Fruit fly (Drosophila melanogaster) whole organism, embryonic: ENCODE results near the gene E2f1.

Experiments
- Antp ChIP-seq: fragments of 200-800 bp; sonication (Bioruptor generic); optimal IDR thresholded peaks from 3 replicates; lab custom pipeline; 2016; ENCODE audit warnings: missing biosample characterization, missing genetic modification characterization
- BEAF-32 ChIP-seq: fragments of 200-800 bp; sonication (Bioruptor generic); optimal IDR thresholded peaks from 3 replicates; lab custom pipeline; 2017; ENCODE audit warnings: missing biosample characterization, missing genetic modification characterization, mild to moderate bottlenecking, moderate library complexity, missing genetic modification reagents
- CG10543 ChIP-seq: fragments of 200-800 bp; sonication (Bioruptor generic); optimal IDR thresholded peaks from 3 replicates; lab custom pipeline; 2017; ENCODE audit warnings: missing biosample characterization, mild to moderate bottlenecking, missing genetic modification characterization, moderate library complexity
- CG12104 ChIP-seq: fragments of 200-800 bp; sonication (Bioruptor generic); optimal IDR thresholded peaks from 3 replicates; lab custom pipeline; 2016; ENCODE audit warnings: missing biosample characterization, missing genetic modification characterization
- CG12155 ChIP-seq: fragments of 200-800 bp; sonication (Bioruptor generic); optimal IDR thresholded peaks from 3 replicates; lab custom pipeline; 2016; ENCODE audit warnings: missing biosample characterization, missing genetic modification characterization
- CG12219 ChIP-seq: fragments of 200-800 bp; sonication (Bioruptor generic); optimal IDR thresholded peaks from 3 replicates; lab custom pipeline; 2018; ENCODE audit warnings: missing biosample characterization, mild to moderate bottlenecking, missing genetic modification characterization
- CG12391 ChIP-seq: fragments of 200-800 bp; sonication (Bioruptor generic); optimal IDR thresholded peaks from 3 replicates; lab custom pipeline; 2018; ENCODE audit warnings: missing biosample characterization, mild to moderate bottlenecking, missing genetic modification characterization, moderate library complexity
- CG12744 ChIP-seq: fragments of 200-800 bp; sonication (Bioruptor generic); optimal IDR thresholded peaks from 2 replicates; lab custom pipeline; 2016; ENCODE audit warnings: missing biosample characterization, missing genetic modification characterization
- CG1529 ChIP-seq: fragments of 200-800 bp; sonication (Bioruptor generic); optimal IDR thresholded peaks from 3 replicates; lab custom pipeline; 2018; ENCODE audit warnings: missing biosample characterization, missing genetic modification characterization
- CG15479 ChIP-seq: fragments of 200-800 bp; sonication (Bioruptor generic); optimal IDR thresholded peaks from 3 replicates; lab custom pipeline; 2019; ENCODE audit warnings: missing biosample characterization, mild to moderate bottlenecking, missing genetic modification characterization, moderate library complexity
- CG15514 ChIP-seq: fragments of 200-800 bp; sonication (Bioruptor generic); optimal IDR thresholded peaks from 3 replicates; lab custom pipeline; 2017; ENCODE audit warnings: missing biosample characterization, missing genetic modification characterization, mild to moderate bottlenecking, moderate library complexity, missing genetic modification reagents
- CG1603 ChIP-seq: fragments of 200-800 bp; sonication (Bioruptor generic); optimal IDR thresholded peaks from 2 replicates; lab custom pipeline; 2019; ENCODE audit warnings: missing biosample characterization, mild to moderate bottlenecking, missing genetic modification characterization, moderate library complexity
- CG16779 ChIP-seq: fragments of 200-800 bp; sonication (Bioruptor generic); IDR thresholded peaks from 2 replicates; pipeline ENCODE4 v1.3.6; 2022; ENCODE audit warnings: missing biosample characterization, missing genetic modification characterization
- CG17612 ChIP-seq: fragments of 200-800 bp; sonication (Bioruptor generic); IDR thresholded peaks from 2 replicates; pipeline ENCODE4 v1.3.6; 2022; ENCODE audit warnings: missing biosample characterization, missing genetic modification characterization
- CG18619 ChIP-seq: fragments of 200-800 bp; sonication (Bioruptor generic); optimal IDR thresholded peaks from 3 replicates; lab custom pipeline; 2017; ENCODE audit warnings: missing biosample characterization, mild to moderate bottlenecking, missing genetic modification characterization
- CG3163 ChIP-seq: fragments of 200-800 bp; sonication (Bioruptor generic); optimal IDR thresholded peaks from 3 replicates; lab custom pipeline; 2016; ENCODE audit warnings: missing biosample characterization, missing genetic modification characterization
- CG32767 ChIP-seq: fragments of 200-800 bp; sonication (Bioruptor generic); IDR thresholded peaks from 2 replicates; pipeline ENCODE4 v1.3.6; 2022; ENCODE audit warnings: missing biosample characterization, missing genetic modification characterization
- CG33557 ChIP-seq: fragments of 200-800 bp; sonication (Bioruptor generic); optimal IDR thresholded peaks from 2 replicates; lab custom pipeline; 2019; ENCODE audit warnings: missing biosample characterization, mild to moderate bottlenecking, missing genetic modification characterization, moderate library complexity
- CG34376 ChIP-seq: fragments of 200-800 bp; sonication (Bioruptor generic); optimal IDR thresholded peaks from 2 replicates; lab custom pipeline; 2018; ENCODE audit warnings: missing biosample characterization, mild to moderate bottlenecking, missing genetic modification characterization
- CG4360 ChIP-seq: fragments of 200-800 bp; sonication (Bioruptor generic); IDR thresholded peaks from 2 replicates; pipeline ENCODE4 v1.3.6; 2022; ENCODE audit warnings: missing biosample characterization, missing genetic modification characterization
- CG4730 ChIP-seq: fragments of 200-800 bp; sonication (Bioruptor generic); IDR thresholded peaks from 2 replicates; pipeline ENCODE4 v1.3.6; 2022; ENCODE audit warnings: missing biosample characterization, missing genetic modification characterization
- CG7372 ChIP-seq: fragments of 200-800 bp; sonication (Bioruptor generic); IDR thresholded peaks from 2 replicates; pipeline ENCODE4 v1.3.6; 2022; ENCODE audit warnings: missing biosample characterization, missing genetic modification characterization
- CG8924 ChIP-seq: fragments of 200-800 bp; optimal IDR thresholded peaks from 3 replicates; lab custom pipeline; 2019; ENCODE audit warnings: missing biosample characterization, mild to moderate bottlenecking, missing genetic modification characterization, moderate library complexity
- CTCF ChIP-seq: fragments of 200-800 bp; sonication (Bioruptor generic); optimal IDR thresholded peaks from 2 replicates; lab custom pipeline; 2017; ENCODE audit warnings: missing biosample characterization, mild to moderate bottlenecking, missing genetic modification characterization, moderate library complexity
- HmgZ ChIP-seq: fragments of 200-800 bp; sonication (Bioruptor generic); optimal IDR thresholded peaks from 2 replicates; lab custom pipeline; 2018; ENCODE audit warnings: missing biosample characterization, mild to moderate bottlenecking, missing genetic modification characterization
- Hr78 ChIP-seq, 2 experiments: fragments of 200-800 bp in 1 of 2; fragments of >200 bp in 1 of 2; sonication (Bioruptor generic) in 1 of 2; optimal IDR thresholded peaks; 2 replicates each; lab custom pipeline; 2017 to 2019; ENCODE audit warnings: missing biosample characterization in 2 of 2, missing genetic modification characterization in 2 of 2, mild to moderate bottlenecking in 1 of 2, moderate library complexity in 1 of 2
- MESR4 ChIP-seq: fragments of 200-800 bp; sonication (Bioruptor generic); optimal IDR thresholded peaks from 2 replicates; lab custom pipeline; 2018; ENCODE audit warnings: missing biosample characterization, mild to moderate bottlenecking, missing genetic modification characterization, moderate library complexity
- Max ChIP-seq: fragments of 200-800 bp; sonication (Bioruptor generic); optimal IDR thresholded peaks from 2 replicates; lab custom pipeline; 2016; ENCODE audit warnings: missing biosample characterization, mild to moderate bottlenecking, missing genetic modification characterization
- Taf1 ChIP-seq: fragments of 200-800 bp; sonication (Bioruptor generic); IDR thresholded peaks from 2 replicates; pipeline ENCODE4 v1.3.6; 2022; ENCODE audit warnings: missing biosample characterization, missing genetic modification characterization
- Xrp1 ChIP-seq: fragments of 200-800 bp; sonication (Bioruptor generic); IDR thresholded peaks from 2 replicates; pipeline ENCODE4 v1.3.6; 2022; ENCODE audit warnings: missing biosample characterization, missing genetic modification characterization
- amos ChIP-seq: fragments of 200-800 bp; sonication (Bioruptor generic); IDR thresholded peaks from 2 replicates; pipeline ENCODE4 v1.3.6; 2022; ENCODE audit warnings: missing biosample characterization, missing genetic modification characterization; ENCODE audit not compliant: partially characterized antibody
- da ChIP-seq: fragments of 200-800 bp; sonication (Bioruptor generic); optimal IDR thresholded peaks from 2 replicates; lab custom pipeline; 2016; ENCODE audit warnings: missing biosample characterization, missing genetic modification characterization
- dm ChIP-seq: fragments of 200-800 bp; sonication (Bioruptor generic); optimal IDR thresholded peaks from 3 replicates; lab custom pipeline; 2016; ENCODE audit warnings: missing biosample characterization, missing genetic modification characterization
- ems ChIP-seq: fragments of 200-800 bp; sonication (Bioruptor generic); optimal IDR thresholded peaks from 3 replicates; lab custom pipeline; 2016; ENCODE audit warnings: missing biosample characterization, missing genetic modification characterization
- fu2 ChIP-seq: fragments of 200-800 bp; sonication (Bioruptor generic); optimal IDR thresholded peaks from 2 replicates; lab custom pipeline; 2016; ENCODE audit warnings: missing biosample characterization, missing genetic modification characterization
- hbn ChIP-seq: fragments of 200-800 bp; sonication (Bioruptor generic); IDR thresholded peaks from 2 replicates; pipeline ENCODE4 v1.3.6; 2022; ENCODE audit warnings: missing biosample characterization, missing genetic modification characterization; ENCODE audit not compliant: partially characterized antibody
- hkb ChIP-seq, 2 experiments: fragments of 200-800 bp in 1 of 2; fragments of >200 bp in 1 of 2; sonication (Bioruptor generic) in 1 of 2; IDR thresholded peaks in 1 of 2; optimal IDR thresholded peaks in 1 of 2; 2 replicates each; pipeline versions ENCODE4 v1.3.6 to Lab custom; 2017 to 2022; ENCODE audit warnings: missing biosample characterization in 1 of 2, missing genetic modification characterization in 1 of 2
- insv ChIP-seq, 2 experiments: fragments of 200-800 bp; sonication (Bioruptor generic); optimal IDR thresholded peaks; 3 replicates each; lab custom pipeline; 2016 to 2018; ENCODE audit warnings: missing biosample characterization in 2 of 2, missing genetic modification characterization in 2 of 2
- kay ChIP-seq: fragments of 200-800 bp; sonication (Bioruptor generic); optimal IDR thresholded peaks from 2 replicates; lab custom pipeline; 2016; ENCODE audit warnings: missing biosample characterization, missing genetic modification characterization
- lbe ChIP-seq: fragments of 200-800 bp; sonication (Bioruptor generic); optimal IDR thresholded peaks from 2 replicates; lab custom pipeline; 2016; ENCODE audit warnings: missing biosample characterization, mild to moderate bottlenecking, missing genetic modification characterization
- lilli ChIP-seq: fragments of 200-800 bp; sonication (Bioruptor generic); optimal IDR thresholded peaks from 3 replicates; lab custom pipeline; 2016; ENCODE audit warnings: missing biosample characterization, missing genetic modification characterization
- nom ChIP-seq: fragments of 200-800 bp; sonication (Bioruptor generic); optimal IDR thresholded peaks from 2 replicates; lab custom pipeline; 2017; ENCODE audit warnings: missing biosample characterization, missing genetic modification characterization, mild to moderate bottlenecking, moderate library complexity, missing genetic modification reagents
- pho ChIP-seq: fragments of 200-800 bp; sonication (Bioruptor generic); optimal IDR thresholded peaks from 2 replicates; lab custom pipeline; 2016; ENCODE audit warnings: missing biosample characterization, missing genetic modification characterization
- pros ChIP-seq: fragments of 200-800 bp; sonication (Bioruptor generic); optimal IDR thresholded peaks from 3 replicates; lab custom pipeline; 2019; ENCODE audit warnings: missing biosample characterization, mild to moderate bottlenecking, missing genetic modification characterization, moderate library complexity
- stwl ChIP-seq: fragments of 200-800 bp; sonication (Bioruptor generic); optimal IDR thresholded peaks from 3 replicates; lab custom pipeline; 2018; ENCODE audit warnings: missing biosample characterization, mild to moderate bottlenecking, missing genetic modification characterization, moderate library complexity
- usp ChIP-seq: fragments of >200 bp; optimal IDR thresholded peaks from 2 replicates; lab custom pipeline; 2017; ENCODE audit warnings: missing biosample characterization, missing genetic modification characterization
- wdn ChIP-seq: fragments of 200-800 bp; sonication (Bioruptor generic); IDR thresholded peaks from 2 replicates; pipeline ENCODE4 v1.3.6; 2022; ENCODE audit warnings: missing biosample characterization, missing genetic modification characterization
- yki ChIP-seq: fragments of >200 bp; optimal IDR thresholded peaks from 3 replicates; lab custom pipeline; 2018
- zf30C ChIP-seq: fragments of 200-800 bp; sonication (Bioruptor generic); optimal IDR thresholded peaks from 3 replicates; lab custom pipeline; 2018; ENCODE audit warnings: missing biosample characterization, mild to moderate bottlenecking, missing genetic modification characterization

Gene E2f1

DNA sequence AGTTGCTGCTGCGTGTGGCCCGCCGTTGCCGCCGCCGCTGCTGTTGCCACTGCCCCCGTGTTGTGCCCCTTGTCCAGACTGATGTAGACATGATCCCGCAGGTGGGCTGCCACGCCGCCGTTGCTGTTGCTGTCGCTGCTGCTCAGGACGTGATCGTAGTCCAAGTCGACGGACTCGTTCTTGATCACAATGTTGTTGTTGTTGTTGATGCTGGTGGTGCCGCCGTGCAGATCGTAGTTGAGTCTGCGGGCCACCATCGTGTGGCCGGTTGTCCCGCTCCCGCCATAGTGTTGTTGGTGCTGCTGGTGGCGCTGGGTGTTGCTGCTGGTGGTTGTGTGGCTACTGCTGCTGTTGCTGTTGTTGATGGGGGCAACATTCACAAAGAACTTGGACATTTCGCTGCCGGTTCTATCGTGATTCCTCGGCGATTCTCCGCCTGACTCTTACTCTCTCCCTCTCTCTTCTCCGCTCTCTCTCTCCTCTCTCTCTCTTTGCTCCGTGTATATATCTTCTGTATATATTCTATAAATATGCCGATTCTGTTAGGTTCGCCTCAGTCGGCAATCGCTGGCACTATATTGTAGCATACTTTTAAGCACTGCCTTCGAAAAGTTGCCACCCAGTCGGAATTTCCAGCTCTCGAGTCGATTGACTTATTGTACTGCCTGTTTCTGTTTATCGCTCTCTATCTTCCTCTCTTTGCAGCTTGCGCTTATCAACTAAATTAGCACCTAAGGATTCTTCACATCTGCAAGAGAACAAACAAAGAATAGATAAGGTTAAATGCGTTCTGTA lies 34.4 kb downstream of the E2f1 start (continued):
- no peak for TF ChIP-seq Max (GFP tag; lab: Kevin White, UChicago)
- peak; percentile 47 for TF ChIP-seq pros (GFP tag; lab: Kevin White, UChicago)
- TF ChIP-seq BEAF-32 (GFP tag; lab: Kevin White, UChicago): peak; percentile 0
- TF ChIP-seq wdn (GFP tag; lab: Robert Waterston, UW): no peak
- TF ChIP-seq CG7372 (GFP tag; lab: Robert Waterston, UW): no peak
- TF ChIP-seq CG1603 (tag; lab: Kevin White, UChicago): peak; percentile 26
- TF ChIP-seq Xrp1: no peak
- no peak for TF ChIP-seq CG12104
- TF ChIP-seq CG18619 (GFP tag; lab: Kevin White, UChicago): no peak
- TF ChIP-seq CG3163 (GFP tag; lab: Kevin White, UChicago): peak; percentile 65
- no peak for TF ChIP-seq usp (GFP tag; lab: Kevin White, UChicago)
- peak; percentile 18 for TF ChIP-seq HmgZ (tag; lab: Kevin White, UChicago)
- TF ChIP-seq CTCF: peak; percentile 62
- TF ChIP-seq CG15514 (GFP tag; lab: Kevin White, UChicago): peak; percentile 15
- TF ChIP-seq dm (GFP tag; lab: Kevin White, UChicago): no peak
- peak; percentile 89 for TF ChIP-seq stwl
- no peak for TF ChIP-seq CG12391 (tag; lab: Kevin White, UChicago)
- TF ChIP-seq hkb (optimal IDR thresholded peaks at IDR 0.05; lab: Kevin White, UChicago): no peak
- no peak for TF ChIP-seq hkb (GFP tag; IDR thresholded peaks at IDR 0.05; lab: Robert Waterston, UW)
- TF ChIP-seq CG12219: no peak
- peak; percentile 40 for TF ChIP-seq lbe (GFP tag; lab: Kevin White, UChicago)
- no peak for TF ChIP-seq kay (GFP tag; lab: Kevin White, UChicago)
- peak; percentile 39 for TF ChIP-seq CG33557 (GFP tag; lab: Kevin White, UChicago)
- peak; percentile 18; the same call in 1 of the 2 replicates for TF ChIP-seq amos (GFP tag; lab: Robert Waterston, UW)
- peak; percentile 9 for TF ChIP-seq pho (GFP tag; lab: Kevin White, UChicago)
- TF ChIP-seq CG4730 (GFP tag; lab: Robert Waterston, UW): no peak
- TF ChIP-seq CG4360 (GFP tag; lab: Robert Waterston, UW): peak; percentile 78
- TF ChIP-seq CG12744 (GFP tag; lab: Kevin White, UChicago): peak; percentile 1
- TF ChIP-seq CG15479 (GFP tag; lab: Kevin White, UChicago): peak; percentile 60
- peak; percentile 82; the same call in 1 of the 2 replicates for TF ChIP-seq CG17612 (GFP tag; lab: Robert Waterston, UW)
- peak; percentile 78 for TF ChIP-seq yki (lab: Kevin White, UChicago)
- TF ChIP-seq insv (GFP tag; optimal IDR thresholded peaks at IDR 0.05; lab: Kevin White, UChicago): peak in 1 of 2 experiments; percentile 9
- TF ChIP-seq CG32767 (GFP tag; lab: Robert Waterston, UW): peak; percentile 39; the same call in 1 of the 2 replicates
- TF ChIP-seq zf30C (GFP tag; lab: Kevin White, UChicago): no peak
- TF ChIP-seq da (GFP tag; lab: Kevin White, UChicago): no peak
- no peak for TF ChIP-seq ems
- no peak for TF ChIP-seq CG16779 (GFP tag; lab: Robert Waterston, UW)
- TF ChIP-seq fu2 (GFP tag; lab: Kevin White, UChicago): no peak
- peak in 1 of 2 experiments; percentile 8 for TF ChIP-seq Hr78 (GFP tag; optimal IDR thresholded peaks at IDR 0.05; lab: Kevin White, UChicago)
- no peak for TF ChIP-seq Taf1 (GFP tag; lab: Robert Waterston, UW)
- peak; percentile 24 for TF ChIP-seq CG8924 (tag; lab: Kevin White, UChicago)
- TF ChIP-seq MESR4: peak; percentile 3
- peak; percentile 42 for TF ChIP-seq CG10543
- peak; percentile 60 for TF ChIP-seq CG34376
- peak; percentile 12 for TF ChIP-seq nom
- peak; percentile 26; the same call in 1 of the 2 replicates for TF ChIP-seq hbn (GFP tag; lab: Robert Waterston, UW)
- peak; percentile 22 for TF ChIP-seq lilli (GFP tag; lab: Kevin White, UChicago)
- TF ChIP-seq Antp (GFP tag; lab: Kevin White, UChicago): no peak
- TF ChIP-seq CG1529 (GFP tag; lab: Kevin White, UChicago): no peak
- TF ChIP-seq CG12155 (GFP tag; lab: Kevin White, UChicago): no peak
